Worm (Caenorhabditis elegans): ENCODE measurements around the gene ppk-3.

- TF ChIP-seq elt-1 (tag; optimal IDR thresholded peaks at IDR 0.05; ENCODE audit: borderline replicate concordance, insufficient read depth): no peak
- TF ChIP-seq nhr-12 (tag; optimal IDR thresholded peaks at IDR 0.05): no peak
These were observed 37.9 kb downstream of the ppk-3 start for ce11 chrX:12937521-12937920.
